Worm (Caenorhabditis elegans) whole organism, L4/young adult: ENCODE results near the gene F44D12.19.

ENCODE experiments used
- W03F9.2 ChIP-seq: fragments of 150-350 bp; optimal IDR thresholded peaks from 2 replicates; lab custom pipeline; 2014; ENCODE audit warnings: missing biosample characterization, missing genetic modification characterization
- him-1 ChIP-seq: sonication (generic microtip); optimal IDR thresholded peaks from 2 replicates; lab custom pipeline; 2016; ENCODE audit warnings: missing genotype, missing genetic modification reagents, missing genetic modification characterization, missing compliant biosample characterization

DNA sequence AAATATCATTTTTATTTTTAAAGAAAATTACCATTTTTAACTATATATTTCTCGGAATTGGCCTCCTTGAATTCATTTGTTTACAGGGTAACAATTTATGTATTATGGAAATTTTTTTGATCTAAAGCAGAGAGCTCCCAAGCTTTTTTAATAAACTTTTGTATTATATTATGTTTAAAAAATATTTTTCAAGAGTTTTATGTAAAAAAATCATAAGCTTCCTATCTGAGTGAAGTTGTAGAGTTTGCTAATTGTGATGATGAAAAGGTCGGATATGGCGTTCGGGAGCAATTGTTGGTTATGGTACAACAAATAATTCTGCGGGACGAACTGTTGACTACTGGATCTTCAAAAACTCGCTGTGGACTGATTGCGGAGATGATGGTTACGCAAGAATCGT is at the start of gene F44D12.19:
- TF ChIP-seq W03F9.2 (tag; lab: Kevin White, UChicago) (no peak), him-1 (tag; lab: Kevin White, UChicago) (no peak)
